Worm (Caenorhabditis elegans): ENCODE measurements around the gene C38C3.4.

ce11 chrV:1491510-1491909 lies 9.7 kb downstream of the C38C3.4 start, which contains the start of gene C38C3.6:
- TF ChIP-seq cog-1 (tag; optimal IDR thresholded peaks at IDR 0.05): no peak
- no peak for TF ChIP-seq flt-1 (GFP tag; IDR thresholded peaks at IDR 0.05)
- no peak for TF ChIP-seq ztf-29 (GFP tag; IDR thresholded peaks at IDR 0.05)
- no peak for TF ChIP-seq ref-1 (GFP tag; conservative IDR thresholded peaks at IDR 0.05)
- TF ChIP-seq ztf-23 (GFP tag; IDR thresholded peaks at IDR 0.05): no peak

Data from whole organism, midembryonic.